Worm (Caenorhabditis elegans): ENCODE results near the gene T08H10.3.

The T08H10.3 gene

ce11 chrV:4471065-4471464, at the start of gene T08H10.3:
Gene T08H10.3, plus strand, starts transcription at chrV:4471365.
- TF ChIP-seq flh-1 (GFP tag; optimal IDR thresholded peaks at IDR 0.05) (no peak), sem-2 (GFP tag; optimal IDR thresholded peaks at IDR 0.05) (no peak), zip-8 (tag; optimal IDR thresholded peaks at IDR 0.05) (no peak), ceh-43 (GFP tag; optimal IDR thresholded peaks at IDR 0.05) (no peak), blmp-1 (tag; optimal IDR thresholded peaks at IDR 0.05) (no peak), elt-1 (tag; optimal IDR thresholded peaks at IDR 0.05; ENCODE audit: borderline replicate concordance, insufficient read depth) (no peak), ztf-11 (tag; optimal IDR thresholded peaks at IDR 0.05) (no peak), nhr-2 (tag; optimal IDR thresholded peaks at IDR 0.05) (no peak), tbx-8 (GFP tag; optimal IDR thresholded peaks at IDR 0.05) (no peak), cnd-1 (tag; optimal IDR thresholded peaks at IDR 0.05) (no peak), mep-1 (tag; optimal IDR thresholded peaks at IDR 0.05) (no peak), pha-4 (tag; optimal IDR thresholded peaks at IDR 0.05) (no peak), nhr-28 (tag; optimal IDR thresholded peaks at IDR 0.05) (no peak), unc-39 (tag; optimal IDR thresholded peaks at IDR 0.05) (no peak), drap-1 (GFP tag; optimal IDR thresholded peaks at IDR 0.05) (no peak), nhr-76 (tag; optimal IDR thresholded peaks at IDR 0.05) (no peak), ham-2 (GFP tag; optimal IDR thresholded peaks at IDR 0.05) (no peak), snpc-4 (tag; optimal IDR thresholded peaks at IDR 0.05) (no peak), M03D4.4 (tag; optimal IDR thresholded peaks at IDR 0.05) (no peak)

ce11 chrV:4421475-4421874, 49.7 kb upstream of the T08H10.3 start, which contains the start of gene skr-14:
Gene skr-14, minus strand, starts transcription at chrV:4421575.
- TF ChIP-seq mab-5 (tag; optimal IDR thresholded peaks at IDR 0.05) (no peak), sptf-1 (tag; optimal IDR thresholded peaks at IDR 0.05) (no peak), mls-2 (tag; optimal IDR thresholded peaks at IDR 0.05) (no peak), elt-1 (tag; optimal IDR thresholded peaks at IDR 0.05; ENCODE audit: borderline replicate concordance, insufficient read depth) (no peak), ham-2 (GFP tag; optimal IDR thresholded peaks at IDR 0.05) (no peak), elt-3 (tag; optimal IDR thresholded peaks at IDR 0.05) (no peak), nhr-237 (tag; optimal IDR thresholded peaks at IDR 0.05) (no peak), mep-1 (tag; optimal IDR thresholded peaks at IDR 0.05) (no peak), tbx-8 (GFP tag; optimal IDR thresholded peaks at IDR 0.05) (no peak), blmp-1 (tag; optimal IDR thresholded peaks at IDR 0.05) (no peak), unc-120 (tag; optimal IDR thresholded peaks at IDR 0.05; ENCODE audit: poor library complexity, severe bottlenecking) (no peak), lsy-2 (tag; optimal IDR thresholded peaks at IDR 0.05) (no peak), unc-62 (GFP tag; optimal IDR thresholded peaks at IDR 0.05) (no peak), ceh-83 (GFP tag; optimal IDR thresholded peaks at IDR 0.05) (no peak), pha-4 (tag; optimal IDR thresholded peaks at IDR 0.05) (no peak)

- TF ChIP-seq sptf-1 (tag; optimal IDR thresholded peaks at IDR 0.05) (no peak), nhr-2 (tag; optimal IDR thresholded peaks at IDR 0.05) (no peak)
These were observed 49.0 kb upstream of the T08H10.3 start, which contains the start of gene skr-7 for ce11 chrV:4422127-4422526. Gene skr-7, plus strand, starts transcription at chrV:4422427.

- no peak for TF ChIP-seq drap-1 (GFP tag; optimal IDR thresholded peaks at IDR 0.05)
- no peak for TF ChIP-seq sem-2 (GFP tag; optimal IDR thresholded peaks at IDR 0.05)
- TF ChIP-seq ham-2 (GFP tag; optimal IDR thresholded peaks at IDR 0.05) = no peak
- TF ChIP-seq cnd-1 (tag; optimal IDR thresholded peaks at IDR 0.05) = no peak
- TF ChIP-seq nhr-2 (tag; optimal IDR thresholded peaks at IDR 0.05) = no peak
- TF ChIP-seq mls-2 (tag; optimal IDR thresholded peaks at IDR 0.05) = no peak
- no peak for TF ChIP-seq tbx-8 (GFP tag; optimal IDR thresholded peaks at IDR 0.05)
- TF ChIP-seq ces-1 (GFP tag; optimal IDR thresholded peaks at IDR 0.05) = no peak
- no peak for TF ChIP-seq nhr-12 (tag; optimal IDR thresholded peaks at IDR 0.05)
- TF ChIP-seq blmp-1 (tag; optimal IDR thresholded peaks at IDR 0.05) = no peak
- no peak for TF ChIP-seq pha-4 (tag; optimal IDR thresholded peaks at IDR 0.05)
- no peak for TF ChIP-seq mep-1 (tag; optimal IDR thresholded peaks at IDR 0.05)
- no peak for TF ChIP-seq nhr-76 (tag; optimal IDR thresholded peaks at IDR 0.05)
- TF ChIP-seq unc-39 (tag; optimal IDR thresholded peaks at IDR 0.05) = no peak
- no peak for TF ChIP-seq elt-1 (tag; optimal IDR thresholded peaks at IDR 0.05; ENCODE audit: borderline replicate concordance, insufficient read depth)
- TF ChIP-seq zip-8 (tag; optimal IDR thresholded peaks at IDR 0.05) = no peak
These were observed 48.1 kb upstream of the T08H10.3 start for ce11 chrV:4423087-4423486.

- no peak for TF ChIP-seq nhr-76 (tag; optimal IDR thresholded peaks at IDR 0.05)
- TF ChIP-seq drap-1 (GFP tag; optimal IDR thresholded peaks at IDR 0.05) = no peak
- TF ChIP-seq flh-1 (GFP tag; optimal IDR thresholded peaks at IDR 0.05) = no peak
- TF ChIP-seq mls-2 (tag; optimal IDR thresholded peaks at IDR 0.05) = no peak
- TF ChIP-seq ceh-43 (GFP tag; optimal IDR thresholded peaks at IDR 0.05) = no peak
- TF ChIP-seq nhr-237 (tag; optimal IDR thresholded peaks at IDR 0.05) = no peak
- no peak for TF ChIP-seq ceh-39 (tag; optimal IDR thresholded peaks at IDR 0.05)
- no peak for TF ChIP-seq nhr-2 (tag; optimal IDR thresholded peaks at IDR 0.05)
- TF ChIP-seq unc-39 (tag; optimal IDR thresholded peaks at IDR 0.05) = no peak
- TF ChIP-seq mep-1 (tag; optimal IDR thresholded peaks at IDR 0.05) = no peak
- no peak for TF ChIP-seq elt-3 (tag; optimal IDR thresholded peaks at IDR 0.05)
- TF ChIP-seq hlh-1 (tag; optimal IDR thresholded peaks at IDR 0.05) = no peak
- TF ChIP-seq bed-3 (GFP tag; optimal IDR thresholded peaks at IDR 0.05) = no peak
- no peak for TF ChIP-seq unc-62 (GFP tag; optimal IDR thresholded peaks at IDR 0.05)
- TF ChIP-seq pha-4 (tag; optimal IDR thresholded peaks at IDR 0.05) = no peak
- no peak for TF ChIP-seq nhr-12 (tag; optimal IDR thresholded peaks at IDR 0.05)
- TF ChIP-seq ceh-83 (GFP tag; optimal IDR thresholded peaks at IDR 0.05) = no peak
- TF ChIP-seq ces-1 (GFP tag; optimal IDR thresholded peaks at IDR 0.05) = no peak
- TF ChIP-seq blmp-1 (tag; optimal IDR thresholded peaks at IDR 0.05) = no peak
These were observed 47.2 kb upstream of the T08H10.3 start, which contains the start of the genes Y47D7A.9 and Y47D7A.19 for ce11 chrV:4423860-4424401. Gene Y47D7A.9, minus strand, starts transcription at chrV:4423960. Gene Y47D7A.19, plus strand, starts transcription at chrV:4424351.
